Fruit fly (Drosophila melanogaster) whole organism, prepupa: ENCODE data around the gene CG31908.

Experiments
- Blimp-1 ChIP-seq: fragments of 200-800 bp; sonication (Bioruptor generic); optimal IDR thresholded peaks from 3 replicates; lab custom pipeline; 2017; ENCODE audit warnings: missing biosample characterization, missing genetic modification characterization, mild to moderate bottlenecking, moderate library complexity, missing genetic modification reagents
- CG10669 ChIP-seq: fragments of 200-800 bp; sonication (Bioruptor generic); optimal IDR thresholded peaks from 3 replicates; lab custom pipeline; 2018; ENCODE audit warnings: missing biosample characterization, mild to moderate bottlenecking, missing genetic modification characterization, moderate library complexity
- CG11762 ChIP-seq: fragments of 200-800 bp; sonication (Bioruptor generic); optimal IDR thresholded peaks from 3 replicates; lab custom pipeline; 2016; ENCODE audit warnings: missing biosample characterization, missing genetic modification characterization; ENCODE audit not compliant: insufficient read depth
- CG11902 ChIP-seq: fragments of 200-800 bp; sonication (Bioruptor generic); optimal IDR thresholded peaks from 3 replicates; lab custom pipeline; 2016; ENCODE audit warnings: missing biosample characterization, missing genetic modification characterization
- CG16779 ChIP-seq: fragments of 200-800 bp; sonication (Bioruptor generic); optimal IDR thresholded peaks from 3 replicates; lab custom pipeline; 2017; ENCODE audit warnings: missing biosample characterization, mild to moderate bottlenecking, missing genetic modification characterization
- CG3032 ChIP-seq: fragments of 200-800 bp; optimal IDR thresholded peaks from 2 replicates; lab custom pipeline; 2019; ENCODE audit warnings: missing biosample characterization, mild to moderate bottlenecking, missing genetic modification characterization, moderate library complexity
- CG31627 ChIP-seq: fragments of 200-800 bp; sonication (Bioruptor generic); optimal IDR thresholded peaks from 3 replicates; lab custom pipeline; 2016; ENCODE audit warnings: missing biosample characterization, missing genetic modification characterization
- CG32006 ChIP-seq: fragments of 200-800 bp; sonication (Bioruptor generic); optimal IDR thresholded peaks from 3 replicates; lab custom pipeline; 2017; ENCODE audit warnings: missing biosample characterization, mild to moderate bottlenecking, missing genetic modification characterization
- CG34406 ChIP-seq: fragments of 200-800 bp; sonication (Bioruptor generic); optimal IDR thresholded peaks from 3 replicates; lab custom pipeline; 2016; ENCODE audit warnings: missing biosample characterization, missing genetic modification characterization
- CG3919 ChIP-seq: fragments of 200-800 bp; sonication (Bioruptor generic); optimal IDR thresholded peaks from 3 replicates; lab custom pipeline; 2016; ENCODE audit warnings: missing biosample characterization, missing genetic modification characterization
- CG4318 ChIP-seq: fragments of 200-800 bp; sonication (Bioruptor generic); optimal IDR thresholded peaks from 3 replicates; lab custom pipeline; 2017; ENCODE audit warnings: missing biosample characterization, mild to moderate bottlenecking, missing genetic modification characterization
- CG6808 ChIP-seq: fragments of 200-800 bp; sonication (Bioruptor generic); optimal IDR thresholded peaks from 3 replicates; lab custom pipeline; 2017; ENCODE audit warnings: missing biosample characterization, missing genetic modification characterization, mild to moderate bottlenecking, moderate library complexity, missing genetic modification reagents
- CG6854 ChIP-seq: fragments of 200-800 bp; sonication (Bioruptor generic); optimal IDR thresholded peaks from 2 replicates; lab custom pipeline; 2017; ENCODE audit warnings: missing biosample characterization, mild to moderate bottlenecking, missing genetic modification characterization
- CG7368 ChIP-seq: fragments of 200-800 bp; sonication (Bioruptor generic); optimal IDR thresholded peaks from 3 replicates; lab custom pipeline; 2016; ENCODE audit warnings: missing biosample characterization, missing genetic modification characterization
- CG8632 ChIP-seq: fragments of 200-800 bp; sonication (Bioruptor generic); optimal IDR thresholded peaks from 3 replicates; lab custom pipeline; 2016; ENCODE audit warnings: missing biosample characterization, missing genetic modification characterization
- Eip75B ChIP-seq: fragments of 200-800 bp; sonication (Bioruptor generic); optimal IDR thresholded peaks from 3 replicates; lab custom pipeline; 2016; ENCODE audit warnings: missing biosample characterization, missing genetic modification characterization
- Eip93F ChIP-seq: fragments of 200-800 bp; sonication (Bioruptor generic); optimal IDR thresholded peaks from 2 replicates; lab custom pipeline; 2016; ENCODE audit warnings: missing biosample characterization, mild to moderate bottlenecking, missing genetic modification characterization
- Ets21C ChIP-seq: fragments of 200-800 bp; sonication (Bioruptor generic); optimal IDR thresholded peaks from 3 replicates; lab custom pipeline; 2016; ENCODE audit warnings: missing biosample characterization, missing genetic modification characterization
- Ets96B ChIP-seq: fragments of 200-800 bp; optimal IDR thresholded peaks from 2 replicates; lab custom pipeline; 2019; ENCODE audit warnings: missing biosample characterization, mild to moderate bottlenecking, missing genetic modification characterization, moderate library complexity
- Gug ChIP-seq: fragments of 200-800 bp; sonication (Bioruptor generic); IDR thresholded peaks from 2 replicates; pipeline ENCODE4 v1.3.6; 2022; ENCODE audit warnings: missing biosample characterization, missing genetic modification characterization
- Hr38 ChIP-seq: sonication (Bioruptor generic); optimal IDR thresholded peaks from 2 replicates; lab custom pipeline; 2016; ENCODE audit warnings: missing biosample characterization, missing genetic modification characterization
- Hr39 ChIP-seq: fragments of 200-800 bp; sonication (Bioruptor generic); optimal IDR thresholded peaks from 2 replicates; lab custom pipeline; 2016; ENCODE audit warnings: missing biosample characterization, missing genetic modification characterization
- Hr4 ChIP-seq: fragments of 200-800 bp; sonication (Bioruptor generic); optimal IDR thresholded peaks from 3 replicates; lab custom pipeline; 2016; ENCODE audit warnings: missing biosample characterization, missing genetic modification characterization
- Lpt ChIP-seq: fragments of 200-800 bp; sonication (Bioruptor generic); optimal IDR thresholded peaks from 3 replicates; lab custom pipeline; 2016; ENCODE audit warnings: missing biosample characterization, missing genetic modification characterization
- Met ChIP-seq: fragments of 200-800 bp; sonication (Bioruptor generic); optimal IDR thresholded peaks from 3 replicates; lab custom pipeline; 2016; ENCODE audit warnings: missing biosample characterization, missing genetic modification characterization
- OdsH ChIP-seq: fragments of 200-800 bp; sonication (Bioruptor generic); optimal IDR thresholded peaks from 3 replicates; lab custom pipeline; 2016; ENCODE audit warnings: missing biosample characterization, missing genetic modification characterization
- Smox ChIP-seq: fragments of 200-800 bp; sonication (Bioruptor generic); optimal IDR thresholded peaks from 3 replicates; lab custom pipeline; 2016; ENCODE audit warnings: missing biosample characterization, missing genetic modification characterization
- Sox14 ChIP-seq: fragments of 200-800 bp; sonication (Bioruptor generic); optimal IDR thresholded peaks from 3 replicates; lab custom pipeline; 2016; ENCODE audit warnings: missing biosample characterization, missing genetic modification characterization
- Sox15 ChIP-seq: fragments of 200-800 bp; sonication (Bioruptor generic); optimal IDR thresholded peaks from 3 replicates; lab custom pipeline; 2016; ENCODE audit warnings: missing biosample characterization, missing genetic modification characterization
- acj6 ChIP-seq: fragments of 200-800 bp; sonication (Bioruptor generic); optimal IDR thresholded peaks from 3 replicates; lab custom pipeline; 2016; ENCODE audit warnings: missing biosample characterization, missing genetic modification characterization
- cyc ChIP-seq: fragments of 200-800 bp; sonication (Bioruptor generic); optimal IDR thresholded peaks from 3 replicates; lab custom pipeline; 2016; ENCODE audit warnings: missing biosample characterization, missing genetic modification characterization
- dac ChIP-seq: fragments of 200-800 bp; sonication (Bioruptor generic); optimal IDR thresholded peaks from 2 replicates; lab custom pipeline; 2017; ENCODE audit warnings: missing biosample characterization, mild to moderate bottlenecking, missing genetic modification characterization
- dsx ChIP-seq: fragments of 200-800 bp; optimal IDR thresholded peaks from 3 replicates; lab custom pipeline; 2019; ENCODE audit warnings: missing biosample characterization, mild to moderate bottlenecking, missing genetic modification characterization, moderate library complexity; ENCODE audit not compliant: poor library complexity, severe bottlenecking
- eg ChIP-seq: fragments of 200-800 bp; sonication (Bioruptor generic); IDR thresholded peaks from 3 replicates; pipeline ENCODE4 v1.3.6; 2022; ENCODE audit warnings: missing biosample characterization, missing genetic modification characterization
- fd59A ChIP-seq: fragments of 200-800 bp; sonication (Bioruptor generic); optimal IDR thresholded peaks from 2 replicates; lab custom pipeline; 2017; ENCODE audit warnings: missing biosample characterization, mild to moderate bottlenecking, missing genetic modification characterization, missing genetic modification reagents
- fd85E ChIP-seq: fragments of 200-800 bp; sonication (Bioruptor generic); optimal IDR thresholded peaks from 3 replicates; lab custom pipeline; 2016; ENCODE audit warnings: missing biosample characterization, missing genetic modification characterization
- fkh ChIP-seq: fragments of 200-800 bp; sonication (Bioruptor generic); optimal IDR thresholded peaks from 3 replicates; lab custom pipeline; 2017; ENCODE audit warnings: missing biosample characterization, mild to moderate bottlenecking, missing genetic modification characterization, moderate library complexity
- lz ChIP-seq: fragments of 200-800 bp; sonication (Bioruptor generic); optimal IDR thresholded peaks from 3 replicates; lab custom pipeline; 2016; ENCODE audit warnings: missing biosample characterization, missing genetic modification characterization
- pdm3 ChIP-seq: fragments of 200-800 bp; sonication (Bioruptor generic); optimal IDR thresholded peaks from 3 replicates; lab custom pipeline; 2016; ENCODE audit warnings: missing biosample characterization, missing genetic modification characterization
- spab ChIP-seq: fragments of 200-800 bp; sonication (Bioruptor generic); optimal IDR thresholded peaks from 2 replicates; lab custom pipeline; 2017; ENCODE audit warnings: missing biosample characterization, mild to moderate bottlenecking, missing genetic modification characterization, missing genetic modification reagents
- ss ChIP-seq, 2 experiments: fragments of 200-800 bp; sonication (Bioruptor generic); optimal IDR thresholded peaks; 2 replicates in 1 of 2; 3 replicates in 1 of 2; lab custom pipeline; 2017 to 2018; ENCODE audit warnings: mild to moderate bottlenecking in 2 of 2, missing biosample characterization in 2 of 2, missing genetic modification characterization in 2 of 2, moderate library complexity in 1 of 2
- svp ChIP-seq: fragments of 200-800 bp; sonication (Bioruptor generic); peaks from one replicate; lab custom pipeline; 2016; ENCODE audit warnings: missing biosample characterization, missing genetic modification characterization
- topi ChIP-seq: fragments of 200-800 bp; sonication (Bioruptor generic); optimal IDR thresholded peaks from 3 replicates; lab custom pipeline; 2016; ENCODE audit warnings: missing biosample characterization, missing genetic modification characterization

The CG31908 gene

dm6 chr2L:7049009-7049647 is 21.9 kb upstream of the CG31908 start (continued):
- TF ChIP-seq acj6 (GFP tag; lab: Kevin White, UChicago) (no peak), svp (no peak), CG3919 (GFP tag; lab: Kevin White, UChicago) (peak; percentile 16), Smox (GFP tag; lab: Kevin White, UChicago) (no peak), lz (GFP tag; lab: Kevin White, UChicago) (peak; percentile 20), Ets21C (GFP tag; lab: Kevin White, UChicago) (no peak), dsx (GFP tag; lab: Kevin White, UChicago) (peak; percentile 46), topi (GFP tag; lab: Kevin White, UChicago) (no peak), Met (GFP tag; lab: Kevin White, UChicago) (no peak)
- TF ChIP-seq, all 60 proteins: peak for 28

- TF ChIP-seq fkh (peak; percentile 55), ss (GFP tag; optimal IDR thresholded peaks at IDR 0.05; lab: Kevin White, UChicago) (no peak), Gug (GFP tag; lab: Robert Waterston, UW) (no peak)
- TF ChIP-seq, all 60 proteins: peak for 1
Observed at dm6 chr2L:7047703-7048102, 20.5 kb upstream of the CG31908 start.

- TF ChIP-seq CG6808 (GFP tag; lab: Kevin White, UChicago) (peak; percentile 45), Eip93F (GFP tag; lab: Kevin White, UChicago) (peak; percentile 22), fkh (peak; percentile 92), Hr4 (GFP tag; lab: Kevin White, UChicago) (peak; percentile 24), CG11762 (GFP tag; lab: Kevin White, UChicago) (no peak), Sox14 (peak; percentile 49), Met (GFP tag; lab: Kevin White, UChicago) (peak; percentile 66), fd85E (GFP tag; lab: Kevin White, UChicago) (no peak), CG3032 (peak; percentile 20), CG6854 (GFP tag; lab: Kevin White, UChicago) (no peak), fd59A (GFP tag; lab: Kevin White, UChicago) (peak; percentile 20), pdm3 (GFP tag; lab: Kevin White, UChicago) (peak; percentile 40), spab (GFP tag; lab: Kevin White, UChicago) (no peak), dsx (GFP tag; lab: Kevin White, UChicago) (no peak), CG31627 (GFP tag; lab: Kevin White, UChicago) (peak; percentile 50), Eip75B (peak; percentile 42), Ets96B (tag; lab: Kevin White, UChicago) (no peak), CG10669 (GFP tag; lab: Kevin White, UChicago) (peak; percentile 29), Gug (GFP tag; lab: Robert Waterston, UW) (no peak), CG34406 (GFP tag; lab: Kevin White, UChicago) (peak; percentile 32), Sox15 (GFP tag; lab: Kevin White, UChicago) (no peak), eg (GFP tag; lab: Robert Waterston, UW) (peak; percentile 29; the same call in 1 of the 3 replicates), Blimp-1 (peak; percentile 52), ss (GFP tag; optimal IDR thresholded peaks at IDR 0.05; lab: Kevin White, UChicago) (peak in 1 of 2 experiments; percentile 25), CG16779 (tag; lab: Kevin White, UChicago) (no peak), CG4318 (peak; percentile 20), CG11902 (GFP tag; lab: Kevin White, UChicago) (peak; percentile 3), OdsH (GFP tag; lab: Kevin White, UChicago) (peak; percentile 44), CG3919 (GFP tag; lab: Kevin White, UChicago) (peak; percentile 24), CG8632 (GFP tag; lab: Kevin White, UChicago) (peak; percentile 28), Ets21C (GFP tag; lab: Kevin White, UChicago) (peak; percentile 3), CG32006 (GFP tag; lab: Kevin White, UChicago) (peak; percentile 63), Smox (GFP tag; lab: Kevin White, UChicago) (peak; percentile 61), Lpt (GFP tag; lab: Kevin White, UChicago) (no peak), dac (no peak), Hr38 (GFP tag; lab: Kevin White, UChicago) (no peak), CG7368 (GFP tag; lab: Kevin White, UChicago) (no peak), Hr39 (GFP tag; lab: Kevin White, UChicago) (peak; percentile 58), cyc (peak; percentile 57)
Observed at dm6 chr2L:7043039-7043905, 16.1 kb upstream of the CG31908 start.
